Worm (Caenorhabditis elegans): Measurements from ENCODE around the gene F18E3.12.

DNA sequence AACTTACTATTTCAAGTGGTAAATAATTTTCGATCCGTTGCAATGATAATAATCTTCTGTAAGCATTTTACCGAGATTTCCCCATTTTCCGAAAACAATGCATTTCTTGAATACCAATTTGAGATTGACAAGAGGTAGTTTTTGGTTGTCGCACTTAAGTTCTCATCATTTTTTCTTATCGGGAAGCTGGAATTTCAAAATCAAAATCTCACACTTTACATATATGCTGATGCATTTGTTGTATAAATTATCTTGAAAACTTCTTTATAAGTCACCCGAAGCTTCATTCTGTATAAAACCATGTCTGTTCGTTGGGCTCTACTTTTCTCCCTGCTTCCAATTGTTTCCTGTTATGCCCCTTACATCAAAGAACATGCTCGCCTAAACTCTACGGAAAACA is 36.6 kb downstream of the F18E3.12 start, which contains the start of gene try-11:
- TF ChIP-seq him-1 (tag; optimal IDR thresholded peaks at IDR 0.05) (no peak), dao-5 (tag; optimal IDR thresholded peaks at IDR 0.05) (no peak)
